Worm (Caenorhabditis elegans) whole organism, L4 larva: ENCODE measurements around the gene syx-2.

Source experiments
- F49E8.2 ChIP-seq: sonication (generic microtip); optimal IDR thresholded peaks from 2 replicates; lab custom pipeline; 2016; ENCODE audit warnings: missing compliant biosample characterization, mild to moderate bottlenecking, missing genetic modification characterization, borderline replicate concordance
- aly-2 ChIP-seq: sonication (generic microtip); optimal IDR thresholded peaks from 2 replicates; lab custom pipeline; 2018; ENCODE audit warnings: missing biosample characterization, missing genetic modification characterization
- egl-27 ChIP-seq: sonication (generic microtip); optimal IDR thresholded peaks from 3 replicates; lab custom pipeline; 2017; ENCODE audit warnings: missing biosample characterization, missing genetic modification reagents, missing genetic modification characterization
- fos-1 ChIP-seq: fragments of 150-350 bp; optimal IDR thresholded peaks from 2 replicates; lab custom pipeline; 2014; ENCODE audit warnings: missing biosample characterization, missing genetic modification characterization
- hmg-1.1 ChIP-seq: fragments of 200-800 bp; sonication (Bioruptor generic); IDR thresholded peaks from 2 replicates; pipeline ENCODE4 v1.3.6; 2022; ENCODE audit warnings: missing genetic modification reagents, missing genetic modification characterization, missing compliant biosample characterization
- nhr-28 ChIP-seq: fragments of 150-350 bp; optimal IDR thresholded peaks from 2 replicates; lab custom pipeline; 2014; ENCODE audit warnings: missing biosample characterization, missing genetic modification characterization
- snpc-4 ChIP-seq: fragments of 150-350 bp; optimal IDR thresholded peaks from 2 replicates; lab custom pipeline; 2014; ENCODE audit warnings: missing biosample characterization, missing genetic modification characterization
- zip-2 ChIP-seq: fragments of 150-350 bp; optimal IDR thresholded peaks from 2 replicates; lab custom pipeline; 2014; ENCODE audit warnings: missing biosample characterization, missing genetic modification characterization

- TF ChIP-seq nhr-28 (tag; lab: Kevin White, UChicago) (no peak), F49E8.2 (tag; lab: Kevin White, UChicago) (no peak), snpc-4 (tag; lab: Kevin White, UChicago) (no peak), egl-27 (tag; lab: Kevin White, UChicago) (no peak), hmg-1.1 (GFP tag; lab: Robert Waterston, UW) (no peak), zip-2 (no peak), fos-1 (tag; lab: Kevin White, UChicago) (no peak), aly-2 (tag; lab: Kevin White, UChicago) (no peak)
Measured at ce11 chrX:13944184-13944583, 15.8 kb upstream of the syx-2 start.
